Worm (Caenorhabditis elegans) whole organism, late embryonic: ENCODE measurements around the gene gmap-3.

Source experiments
- C08G9.2 ChIP-seq: sonication (generic microtip); optimal IDR thresholded peaks from 2 replicates; lab custom pipeline; 2016; ENCODE audit warnings: mild to moderate bottlenecking, missing genetic modification characterization, moderate library complexity, missing compliant biosample characterization
- C38D4.7 ChIP-seq: fragments of 200-800 bp; sonication (Bioruptor generic); optimal IDR thresholded peaks from 2 replicates; lab custom pipeline; 2018; ENCODE audit warnings: mild to moderate bottlenecking, missing genetic modification characterization, moderate library complexity, missing compliant biosample characterization
- F13H6.1 ChIP-seq: sonication (generic microtip); optimal IDR thresholded peaks from 2 replicates; lab custom pipeline; 2016; ENCODE audit warnings: missing genetic modification characterization, missing compliant biosample characterization
- K02D7.2 ChIP-seq: sonication (generic microtip); optimal IDR thresholded peaks from 2 replicates; lab custom pipeline; 2017; ENCODE audit warnings: mild to moderate bottlenecking, missing genetic modification characterization, missing compliant biosample characterization
- K09A11.1 ChIP-seq: sonication (generic microtip); optimal IDR thresholded peaks from 2 replicates; lab custom pipeline; 2017; ENCODE audit warnings: antibody characterized with exemption, mild to moderate bottlenecking, missing genetic modification characterization, missing compliant biosample characterization; ENCODE audit not compliant: insufficient read depth
- T23F11.4 ChIP-seq: fragments of 200-800 bp; sonication (Bioruptor generic); optimal IDR thresholded peaks from 2 replicates; lab custom pipeline; 2018; ENCODE audit warnings: mild to moderate bottlenecking, missing genetic modification characterization, missing compliant biosample characterization
- Y22D7AL.16 ChIP-seq: sonication (generic microtip); optimal IDR thresholded peaks from 2 replicates; lab custom pipeline; 2016; ENCODE audit warnings: missing genetic modification characterization, missing compliant biosample characterization
- ahr-1 ChIP-seq: sonication (generic microtip); optimal IDR thresholded peaks from 2 replicates; lab custom pipeline; 2016; ENCODE audit warnings: missing genetic modification characterization, missing compliant biosample characterization
- ama-1 ChIP-seq: fragments of 150-350 bp; optimal IDR thresholded peaks from 2 replicates; lab custom pipeline; 2014
- ceh-14 ChIP-seq: sonication (generic microtip); optimal IDR thresholded peaks from 2 replicates; lab custom pipeline; 2016; ENCODE audit warnings: missing genotype, missing genetic modification characterization, missing compliant biosample characterization
- ceh-19 ChIP-seq: fragments of 200-800 bp; sonication (Bioruptor generic); optimal IDR thresholded peaks from 2 replicates; lab custom pipeline; 2018; ENCODE audit warnings: mild to moderate bottlenecking, missing genetic modification characterization, missing compliant biosample characterization
- ceh-22 ChIP-seq: sonication (generic microtip); optimal IDR thresholded peaks from 2 replicates; lab custom pipeline; 2017; ENCODE audit warnings: missing biosample characterization, missing genetic modification characterization
- ceh-34 ChIP-seq: sonication (generic microtip); optimal IDR thresholded peaks from 2 replicates; lab custom pipeline; 2016; ENCODE audit warnings: mild to moderate bottlenecking, missing genetic modification characterization, missing compliant biosample characterization
- ceh-45 ChIP-seq: fragments of 200-800 bp; sonication (Bioruptor generic); IDR thresholded peaks from 2 replicates; pipeline ENCODE4 v1.3.6; 2022; ENCODE audit warnings: missing genetic modification reagents, missing genetic modification characterization, missing compliant biosample characterization
- ceh-9 ChIP-seq: sonication (generic microtip); optimal IDR thresholded peaks from 2 replicates; lab custom pipeline; 2016; ENCODE audit warnings: mild to moderate bottlenecking, missing genetic modification characterization, inconsistent platforms, missing compliant biosample characterization
- che-1 ChIP-seq: sonication (generic microtip); optimal IDR thresholded peaks from 2 replicates; lab custom pipeline; 2016; ENCODE audit warnings: mild to moderate bottlenecking, missing genetic modification characterization, missing compliant biosample characterization
- dmd-4 ChIP-seq: sonication (generic microtip); optimal IDR thresholded peaks from 2 replicates; lab custom pipeline; 2016; ENCODE audit warnings: borderline replicate concordance, missing genetic modification characterization, missing compliant biosample characterization
- dve-1 ChIP-seq: sonication (generic microtip); optimal IDR thresholded peaks from 2 replicates; lab custom pipeline; 2017; ENCODE audit warnings: antibody characterized with exemption, mild to moderate bottlenecking, missing genetic modification characterization, missing compliant biosample characterization
- elt-2 ChIP-seq: sonication (generic microtip); optimal IDR thresholded peaks from 2 replicates; lab custom pipeline; 2016; ENCODE audit warnings: missing genetic modification reagents, missing genetic modification characterization, missing compliant biosample characterization
- ets-4 ChIP-seq: sonication (generic microtip); optimal IDR thresholded peaks from 2 replicates; lab custom pipeline; 2016; ENCODE audit warnings: missing genetic modification characterization, missing compliant biosample characterization
- fkh-6 ChIP-seq: sonication (generic microtip); optimal IDR thresholded peaks from 2 replicates; lab custom pipeline; 2016; ENCODE audit warnings: missing genetic modification characterization, missing compliant biosample characterization
- gmeb-2 ChIP-seq: sonication (generic microtip); optimal IDR thresholded peaks from 2 replicates; lab custom pipeline; 2016; ENCODE audit warnings: missing genetic modification characterization, inconsistent platforms, missing compliant biosample characterization
- hlh-15 ChIP-seq: sonication (generic microtip); optimal IDR thresholded peaks from 2 replicates; lab custom pipeline; 2016; ENCODE audit warnings: missing genetic modification characterization, missing compliant biosample characterization
- hlh-30 ChIP-seq: sonication (generic microtip); optimal IDR thresholded peaks from 2 replicates; lab custom pipeline; 2017; ENCODE audit warnings: antibody characterized with exemption, missing genetic modification characterization, missing compliant biosample characterization; ENCODE audit not compliant: insufficient read depth
- hlh-6 ChIP-seq: sonication (generic microtip); optimal IDR thresholded peaks from 2 replicates; lab custom pipeline; 2016; ENCODE audit warnings: missing genotype, missing genetic modification characterization, missing compliant biosample characterization
- hlh-8 ChIP-seq: sonication (generic microtip); optimal IDR thresholded peaks from 2 replicates; lab custom pipeline; 2016; ENCODE audit warnings: missing genotype, missing genetic modification characterization, missing compliant biosample characterization
- lin-11 ChIP-seq: fragments of 200-800 bp; sonication (Bioruptor generic); optimal IDR thresholded peaks from 2 replicates; lab custom pipeline; 2018; ENCODE audit warnings: mild to moderate bottlenecking, missing genetic modification characterization, missing compliant biosample characterization
- madf-2 ChIP-seq: sonication (generic microtip); optimal IDR thresholded peaks from 2 replicates; lab custom pipeline; 2017; ENCODE audit warnings: missing genetic modification characterization, missing compliant biosample characterization
- mec-3 ChIP-seq: sonication (generic microtip); optimal IDR thresholded peaks from 2 replicates; lab custom pipeline; 2016; ENCODE audit warnings: borderline replicate concordance, missing genetic modification characterization, missing compliant biosample characterization
- nhr-232 ChIP-seq: sonication (generic microtip); optimal IDR thresholded peaks from 2 replicates; lab custom pipeline; 2016; ENCODE audit warnings: missing genetic modification characterization, missing compliant biosample characterization
- npax-4 ChIP-seq: sonication (generic microtip); optimal IDR thresholded peaks from 2 replicates; lab custom pipeline; 2016; ENCODE audit warnings: missing genetic modification characterization, missing compliant biosample characterization
- pag-3 ChIP-seq: sonication (generic microtip); optimal IDR thresholded peaks from 2 replicates; lab custom pipeline; 2016; ENCODE audit warnings: missing compliant biosample characterization, missing genetic modification characterization, borderline replicate concordance
- pax-1 ChIP-seq: fragments of 150-350 bp; optimal IDR thresholded peaks from 2 replicates; lab custom pipeline; 2014; ENCODE audit warnings: missing biosample characterization, missing genetic modification characterization
- pha-4 ChIP-seq: fragments of 150-350 bp; optimal IDR thresholded peaks from 2 replicates; lab custom pipeline; 2018; ENCODE audit warnings: missing biosample characterization, missing genetic modification reagents, missing genetic modification characterization
- rnt-1 ChIP-seq: sonication (generic microtip); optimal IDR thresholded peaks from 2 replicates; lab custom pipeline; 2016; ENCODE audit warnings: missing genetic modification characterization, missing compliant biosample characterization
- sdc-2 ChIP-seq: sonication (generic microtip); optimal IDR thresholded peaks from 2 replicates; lab custom pipeline; 2016; ENCODE audit warnings: missing genotype, missing genetic modification characterization, missing compliant biosample characterization
- sox-4 ChIP-seq: sonication (generic microtip); optimal IDR thresholded peaks from 2 replicates; lab custom pipeline; 2017; ENCODE audit warnings: mild to moderate bottlenecking, missing genetic modification characterization, inconsistent platforms, missing compliant biosample characterization
- syd-9 ChIP-seq: sonication (generic microtip); optimal IDR thresholded peaks from 2 replicates; lab custom pipeline; 2016; ENCODE audit warnings: mild to moderate bottlenecking, missing genetic modification characterization, moderate library complexity, missing compliant biosample characterization
- tbx-2 ChIP-seq: sonication (generic microtip); optimal IDR thresholded peaks from 2 replicates; lab custom pipeline; 2016; ENCODE audit warnings: missing genetic modification characterization, missing compliant biosample characterization
- tbx-7 ChIP-seq: sonication (generic microtip); optimal IDR thresholded peaks from 2 replicates; lab custom pipeline; 2016; ENCODE audit warnings: missing genotype, missing genetic modification characterization, missing compliant biosample characterization
- ttx-3 ChIP-seq: sonication (generic microtip); optimal IDR thresholded peaks from 2 replicates; lab custom pipeline; 2016; ENCODE audit warnings: missing genetic modification reagents, missing genetic modification characterization, missing compliant biosample characterization
- unc-3 ChIP-seq, 2 experiments: fragments of 200-800 bp in 1 of 2; sonication (Bioruptor generic) in 1 of 2; sonication (generic microtip) in 1 of 2; conservative IDR thresholded peaks in 1 of 2; optimal IDR thresholded peaks in 1 of 2; 2 replicates each; pipeline versions ENCODE4 v1.3.6 to Lab custom; 2016 to 2022; ENCODE audit warnings: missing compliant biosample characterization in 2 of 2, missing genetic modification characterization in 2 of 2, missing genetic modification reagents in 1 of 2
- unc-55 ChIP-seq: sonication (generic microtip); optimal IDR thresholded peaks from 2 replicates; lab custom pipeline; 2017; ENCODE audit warnings: missing biosample characterization, missing genetic modification reagents, missing genetic modification characterization
- unc-86 ChIP-seq: sonication (generic microtip); optimal IDR thresholded peaks from 2 replicates; lab custom pipeline; 2016; ENCODE audit warnings: missing genetic modification characterization, missing compliant biosample characterization
- ztf-16 ChIP-seq: sonication (generic microtip); optimal IDR thresholded peaks from 2 replicates; lab custom pipeline; 2017; ENCODE audit warnings: missing genetic modification characterization, missing compliant biosample characterization

gmap-3 gene

ce11 chrX:12942296-12942695, 1.5 kb upstream of the gmap-3 start:
- TF ChIP-seq pag-3 (tag; lab: Kevin White, UChicago) (no peak), dve-1 (tag; lab: Kevin White, UChicago) (no peak), nhr-232 (tag; lab: Kevin White, UChicago) (no peak), F13H6.1 (tag; lab: Kevin White, UChicago) (no peak), elt-2 (tag; lab: Kevin White, UChicago) (no peak), ceh-9 (tag; lab: Kevin White, UChicago) (no peak), K02D7.2 (tag; lab: Kevin White, UChicago) (no peak), gmeb-2 (tag; lab: Kevin White, UChicago) (no peak), K09A11.1 (tag; lab: Kevin White, UChicago) (no peak), ceh-22 (tag; lab: Kevin White, UChicago) (no peak), C08G9.2 (no peak), hlh-30 (tag; lab: Kevin White, UChicago) (no peak), pha-4 (tag; lab: Kevin White, UChicago) (no peak), fkh-6 (no peak)

DNA sequence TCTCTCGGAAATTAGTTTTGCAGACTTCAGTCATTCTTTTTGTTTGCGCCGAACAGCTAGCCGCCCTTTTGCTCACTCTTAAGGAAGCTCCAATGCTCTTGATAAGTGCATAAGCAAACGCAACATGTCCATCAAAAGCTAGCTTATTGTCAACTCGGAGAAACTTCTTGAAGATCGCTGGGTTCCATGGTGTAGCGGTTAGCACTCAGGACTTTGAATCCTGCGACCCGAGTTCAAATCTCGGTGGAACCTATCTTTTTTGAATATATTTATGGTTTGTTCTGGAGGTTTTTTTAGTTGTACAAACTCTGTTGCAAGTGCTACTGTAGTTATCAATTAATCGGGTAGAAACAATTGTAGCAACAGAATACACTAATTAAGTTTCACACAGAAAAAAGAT, 3.2 kb downstream of the gmap-3 start:
- no peak for TF ChIP-seq hlh-15 (tag; lab: Kevin White, UChicago)
- TF ChIP-seq npax-4 (tag; lab: Kevin White, UChicago) = no peak
- no peak for TF ChIP-seq ceh-19
- no peak for TF ChIP-seq dmd-4 (tag; lab: Kevin White, UChicago)
- no peak for TF ChIP-seq ceh-9 (tag; lab: Kevin White, UChicago)
- no peak for TF ChIP-seq tbx-2 (tag; lab: Kevin White, UChicago)
- TF ChIP-seq pag-3 (tag; lab: Kevin White, UChicago) = no peak
- no peak for TF ChIP-seq unc-86
- no peak for TF ChIP-seq unc-3 (GFP tag; conservative IDR thresholded peaks at IDR 0.05; lab: Robert Waterston, UW)
- TF ChIP-seq unc-3 (tag; optimal IDR thresholded peaks at IDR 0.05; lab: Kevin White, UChicago) = no peak
- TF ChIP-seq nhr-232 (tag; lab: Kevin White, UChicago) = no peak
- no peak for TF ChIP-seq ceh-14 (tag; lab: Kevin White, UChicago)
- no peak for TF ChIP-seq K02D7.2 (tag; lab: Kevin White, UChicago)
- TF ChIP-seq elt-2 (tag; lab: Kevin White, UChicago) = no peak
- no peak for TF ChIP-seq che-1 (tag; lab: Kevin White, UChicago)
- TF ChIP-seq rnt-1 = no peak
- TF ChIP-seq syd-9 (tag; lab: Kevin White, UChicago) = no peak
- no peak for TF ChIP-seq ceh-45
- TF ChIP-seq ahr-1 = no peak
- no peak for TF ChIP-seq madf-2 (tag; lab: Kevin White, UChicago)

- TF ChIP-seq unc-55 (GFP tag; lab: Kevin White, UChicago) (peak; percentile 52), T23F11.4 (GFP tag; lab: Kevin White, UChicago) (no peak)
Measured at ce11 chrX:12935694-12936093, 5.1 kb downstream of the gmap-3 start.

ce11 chrX:12934768-12935167, 6.0 kb downstream of the gmap-3 start, which contains the start of gene gmap-1:
TSS of gene gmap-1 (minus strand) at chrX:12934978.
- TF ChIP-seq hlh-8 (tag; lab: Kevin White, UChicago) = no peak
- TF ChIP-seq mec-3 (tag; lab: Kevin White, UChicago) = no peak
- TF ChIP-seq sdc-2 = no peak
- TF ChIP-seq ttx-3 (tag; lab: Kevin White, UChicago) = no peak
- no peak for TF ChIP-seq fkh-6

DNA sequence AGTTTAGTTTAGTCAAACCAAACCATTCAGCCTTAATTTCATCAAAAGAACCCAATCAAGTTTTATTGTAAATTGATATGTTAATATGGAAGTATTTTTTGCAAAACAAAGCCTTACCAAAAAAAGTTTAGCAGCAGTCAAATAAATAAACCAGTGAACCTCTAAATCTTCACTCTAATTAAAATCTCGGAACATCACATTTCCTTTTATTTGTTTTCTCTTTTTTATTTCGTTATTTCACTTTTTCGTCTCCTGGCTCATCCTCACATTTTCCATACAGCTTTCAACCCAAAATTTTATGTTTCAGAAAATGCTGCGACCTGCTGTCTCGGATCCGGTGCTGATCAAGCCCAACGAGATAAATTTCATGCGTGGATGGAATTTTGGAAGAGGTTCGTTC, 10.8 kb downstream of the gmap-3 start, which contains the start of gene C34E7.3:
Gene C34E7.3 (plus strand): TSS at position 301 of the 400 bp plus-strand sequence.
- TF ChIP-seq ztf-16 (tag; lab: Kevin White, UChicago) = no peak
- TF ChIP-seq pha-4 (tag; lab: Kevin White, UChicago) = no peak
- no peak for TF ChIP-seq Y22D7AL.16 (tag; lab: Kevin White, UChicago)
- no peak for TF ChIP-seq ets-4 (tag; lab: Kevin White, UChicago)
- TF ChIP-seq che-1 (tag; lab: Kevin White, UChicago) = no peak
- no peak for TF ChIP-seq ama-1 (lab: Kevin White, UChicago)
- TF ChIP-seq mec-3 (tag; lab: Kevin White, UChicago) = no peak
- TF ChIP-seq hlh-15 (tag; lab: Kevin White, UChicago) = no peak
- TF ChIP-seq rnt-1 = no peak
- TF ChIP-seq ceh-34 = no peak
- TF ChIP-seq sox-4 (tag; lab: Kevin White, UChicago) = no peak
- no peak for TF ChIP-seq hlh-6 (tag; lab: Kevin White, UChicago)
- TF ChIP-seq C38D4.7 (GFP tag; lab: Kevin White, UChicago) = no peak
- TF ChIP-seq unc-55 (GFP tag; lab: Kevin White, UChicago) = no peak
- no peak for TF ChIP-seq pax-1
- TF ChIP-seq tbx-2 (tag; lab: Kevin White, UChicago) = no peak
- no peak for TF ChIP-seq lin-11
- TF ChIP-seq tbx-7 = no peak
